Fruit fly (Drosophila melanogaster) whole organism, embryonic: ENCODE results near the gene CG2444.

Experiments
- ATbp ChIP-seq: fragments of 200-800 bp; sonication (Bioruptor generic); optimal IDR thresholded peaks from 2 replicates; lab custom pipeline; 2017; ENCODE audit warnings: missing biosample characterization, mild to moderate bottlenecking, missing genetic modification characterization, missing genetic modification reagents
- CG10209 ChIP-seq: fragments of 200-800 bp; sonication (Bioruptor generic); optimal IDR thresholded peaks from 3 replicates; lab custom pipeline; 2017; ENCODE audit warnings: missing biosample characterization, mild to moderate bottlenecking, missing genetic modification characterization, missing genetic modification reagents
- CG13424 ChIP-seq: fragments of 200-800 bp; sonication (Bioruptor generic); optimal IDR thresholded peaks from 2 replicates; lab custom pipeline; 2019; ENCODE audit warnings: missing biosample characterization, mild to moderate bottlenecking, missing genetic modification characterization, moderate library complexity
- CG14667 ChIP-seq: fragments of 200-800 bp; sonication (Bioruptor generic); IDR thresholded peaks from 2 replicates; pipeline ENCODE4 v1.3.6; 2022; ENCODE audit warnings: missing biosample characterization, missing genetic modification characterization
- CG14710 ChIP-seq: fragments of 200-800 bp; sonication (Bioruptor generic); optimal IDR thresholded peaks from 3 replicates; lab custom pipeline; 2019; ENCODE audit warnings: missing biosample characterization, mild to moderate bottlenecking, missing genetic modification characterization, moderate library complexity
- CG17186 ChIP-seq: fragments of 200-800 bp; sonication (Bioruptor generic); optimal IDR thresholded peaks from 3 replicates; lab custom pipeline; 2017; ENCODE audit warnings: missing biosample characterization, missing genetic modification reagents, missing genetic modification characterization
- CG17385 ChIP-seq: fragments of 200-800 bp; sonication (Bioruptor generic); optimal IDR thresholded peaks from 3 replicates; lab custom pipeline; 2018; ENCODE audit warnings: missing biosample characterization, mild to moderate bottlenecking, missing genetic modification characterization
- CG18764 ChIP-seq: fragments of 200-800 bp; sonication (Bioruptor generic); optimal IDR thresholded peaks from 3 replicates; lab custom pipeline; 2016; ENCODE audit warnings: missing biosample characterization, missing genetic modification characterization
- CG2116 ChIP-seq: fragments of 200-800 bp; sonication (Bioruptor generic); optimal IDR thresholded peaks from 3 replicates; lab custom pipeline; 2018; ENCODE audit warnings: missing biosample characterization, mild to moderate bottlenecking, missing genetic modification characterization
- CG2678 ChIP-seq: fragments of 200-800 bp; sonication (Bioruptor generic); optimal IDR thresholded peaks from 3 replicates; lab custom pipeline; 2019; ENCODE audit warnings: missing biosample characterization, mild to moderate bottlenecking, missing genetic modification characterization, moderate library complexity
- CG2712 ChIP-seq: fragments of 200-800 bp; optimal IDR thresholded peaks from 3 replicates; lab custom pipeline; 2019; ENCODE audit warnings: missing biosample characterization, mild to moderate bottlenecking, missing genetic modification characterization, moderate library complexity
- CG32772 ChIP-seq: fragments of 200-800 bp; sonication (Bioruptor generic); IDR thresholded peaks from 2 replicates; pipeline ENCODE4 v1.3.6; 2022; ENCODE audit warnings: missing biosample characterization, missing genetic modification characterization
- CG4404 ChIP-seq: fragments of 200-800 bp; sonication (Bioruptor generic); IDR thresholded peaks from 2 replicates; pipeline ENCODE4 v1.3.6; 2022; ENCODE audit warnings: missing biosample characterization, missing genetic modification characterization
- CG6765 ChIP-seq: fragments of 200-800 bp; sonication (Bioruptor generic); optimal IDR thresholded peaks from 3 replicates; lab custom pipeline; 2017; ENCODE audit warnings: missing biosample characterization, mild to moderate bottlenecking, missing genetic modification characterization
- CG7372 ChIP-seq: fragments of 200-800 bp; sonication (Bioruptor generic); IDR thresholded peaks from 2 replicates; pipeline ENCODE4 v1.3.6; 2022; ENCODE audit warnings: missing biosample characterization, missing genetic modification characterization
- CG7839 ChIP-seq: fragments of 200-800 bp; sonication (Bioruptor generic); optimal IDR thresholded peaks from 3 replicates; lab custom pipeline; 2018; ENCODE audit warnings: missing biosample characterization, mild to moderate bottlenecking, missing genetic modification characterization, moderate library complexity
- CG8290 ChIP-seq, 3 experiments: fragments of 200-800 bp; sonication (Bioruptor generic); optimal IDR thresholded peaks; 2 replicates each; lab custom pipeline; 2016 to 2019; ENCODE audit warnings: missing biosample characterization in 3 of 3, missing genetic modification characterization in 3 of 3, mild to moderate bottlenecking in 2 of 3, moderate library complexity in 1 of 3
- Drgx ChIP-seq: fragments of 200-800 bp; sonication (Bioruptor generic); IDR thresholded peaks from 2 replicates; pipeline ENCODE4 v1.3.6; 2022; ENCODE audit warnings: missing biosample characterization, missing genetic modification characterization
- E2f1 ChIP-seq: fragments of 200-800 bp; sonication (Bioruptor generic); IDR thresholded peaks from 2 replicates; pipeline ENCODE4 v1.3.6; 2022; ENCODE audit warnings: missing biosample characterization, missing genetic modification characterization
- Fer3 ChIP-seq: fragments of 200-800 bp; sonication (Bioruptor generic); optimal IDR thresholded peaks from 2 replicates; lab custom pipeline; 2018; ENCODE audit warnings: missing biosample characterization, mild to moderate bottlenecking, missing genetic modification characterization, moderate library complexity
- Hand ChIP-seq: fragments of 200-800 bp; sonication (Bioruptor generic); optimal IDR thresholded peaks from 2 replicates; lab custom pipeline; 2017; ENCODE audit warnings: mild to moderate bottlenecking, missing biosample characterization, missing genetic modification reagents, missing genetic modification characterization
- PHDP ChIP-seq: fragments of 200-800 bp; sonication (Bioruptor generic); optimal IDR thresholded peaks from 3 replicates; lab custom pipeline; 2018; ENCODE audit warnings: missing biosample characterization, mild to moderate bottlenecking, missing genetic modification characterization, moderate library complexity
- Rx ChIP-seq: fragments of 200-800 bp; sonication (Bioruptor generic); IDR thresholded peaks from 2 replicates; pipeline ENCODE4 v1.3.6; 2022; ENCODE audit warnings: missing biosample characterization, missing genetic modification characterization
- Spps ChIP-seq: fragments of 200-800 bp; sonication (Bioruptor generic); optimal IDR thresholded peaks from 2 replicates; lab custom pipeline; 2018; ENCODE audit warnings: missing biosample characterization, mild to moderate bottlenecking, missing genetic modification characterization
- Ssrp ChIP-seq: fragments of 200-800 bp; sonication (Bioruptor generic); optimal IDR thresholded peaks from 2 replicates; lab custom pipeline; 2018; ENCODE audit warnings: missing biosample characterization, mild to moderate bottlenecking, missing genetic modification characterization, moderate library complexity
- Vsx1 ChIP-seq: fragments of 200-800 bp; sonication (Bioruptor generic); optimal IDR thresholded peaks from 2 replicates; lab custom pipeline; 2017; ENCODE audit warnings: missing biosample characterization, mild to moderate bottlenecking, missing genetic modification characterization, missing genetic modification reagents
- Xbp1 ChIP-seq: fragments of 200-800 bp; sonication (Bioruptor generic); optimal IDR thresholded peaks from 3 replicates; lab custom pipeline; 2016; ENCODE audit warnings: missing biosample characterization, mild to moderate bottlenecking, missing genetic modification characterization
- aop ChIP-seq: fragments of 200-800 bp; sonication (Bioruptor generic); IDR thresholded peaks from 2 replicates; pipeline ENCODE4 v1.3.6; 2022; ENCODE audit warnings: missing biosample characterization, missing genetic modification characterization
- bsh ChIP-seq, 2 experiments: fragments of 200-800 bp; sonication (Bioruptor generic); optimal IDR thresholded peaks; 2 replicates each; lab custom pipeline; 2017 to 2018; ENCODE audit warnings: mild to moderate bottlenecking in 2 of 2, missing biosample characterization in 2 of 2, missing genetic modification characterization in 2 of 2, moderate library complexity in 1 of 2
- chm ChIP-seq: fragments of 200-800 bp; sonication (Bioruptor generic); IDR thresholded peaks from 2 replicates; pipeline ENCODE4 v1.3.6; 2022; ENCODE audit warnings: missing biosample characterization, missing genetic modification characterization
- croc ChIP-seq: fragments of 200-800 bp; sonication (Bioruptor generic); conservative IDR thresholded peaks from 3 replicates; pipeline ENCODE4 v1.3.6; 2022; ENCODE audit warnings: missing biosample characterization, missing genetic modification characterization
- dimm ChIP-seq: fragments of 200-800 bp; sonication (Bioruptor generic); IDR thresholded peaks from 2 replicates; pipeline ENCODE4 v1.3.6; 2022; ENCODE audit warnings: missing biosample characterization, missing genetic modification characterization
- fru ChIP-seq: fragments of >200 bp; optimal IDR thresholded peaks from 2 replicates; lab custom pipeline; 2017
- gce ChIP-seq: fragments of 200-800 bp; sonication (Bioruptor generic); IDR thresholded peaks from 3 replicates; pipeline ENCODE4 v1.3.6; 2022; ENCODE audit warnings: missing biosample characterization, missing genetic modification characterization
- gem ChIP-seq: fragments of 200-800 bp; sonication (Bioruptor generic); optimal IDR thresholded peaks from 2 replicates; lab custom pipeline; 2019; ENCODE audit warnings: missing biosample characterization, mild to moderate bottlenecking, missing genetic modification characterization, moderate library complexity
- hbn ChIP-seq: fragments of 200-800 bp; sonication (Bioruptor generic); IDR thresholded peaks from 2 replicates; pipeline ENCODE4 v1.3.6; 2022; ENCODE audit warnings: missing biosample characterization, missing genetic modification characterization; ENCODE audit not compliant: partially characterized antibody
- insv ChIP-seq, 2 experiments: fragments of 200-800 bp; sonication (Bioruptor generic); optimal IDR thresholded peaks; 3 replicates each; lab custom pipeline; 2016 to 2018; ENCODE audit warnings: missing biosample characterization in 2 of 2, missing genetic modification characterization in 2 of 2
- ken ChIP-seq: fragments of 200-800 bp; sonication (Bioruptor generic); IDR thresholded peaks from 3 replicates; pipeline ENCODE4 v1.3.6; 2022; ENCODE audit warnings: missing biosample characterization, missing genetic modification characterization
- knrl ChIP-seq: fragments of 200-800 bp; sonication (Bioruptor generic); IDR thresholded peaks from 3 replicates; pipeline ENCODE4 v1.3.6; 2022; ENCODE audit warnings: missing biosample characterization, missing genetic modification characterization; ENCODE audit not compliant: partially characterized antibody
- lola ChIP-seq, 3 experiments: fragments of >200 bp in 2 of 3; fragments of 200-800 bp in 1 of 3; sonication (Bioruptor generic) in 1 of 3; optimal IDR thresholded peaks; 2 replicates each; lab custom pipeline; 2017 to 2019; ENCODE audit warnings: missing biosample characterization in 3 of 3, missing genetic modification characterization in 3 of 3, mild to moderate bottlenecking in 1 of 3, moderate library complexity in 1 of 3
- lov ChIP-seq, 2 experiments: fragments of 200-800 bp in 1 of 2; fragments of >200 bp in 1 of 2; sonication (Bioruptor generic) in 1 of 2; IDR thresholded peaks in 1 of 2; optimal IDR thresholded peaks in 1 of 2; 2 replicates in 1 of 2; 3 replicates in 1 of 2; pipeline versions ENCODE4 v1.3.6 to Lab custom; 2017 to 2022; ENCODE audit warnings: missing biosample characterization in 1 of 2, missing genetic modification characterization in 1 of 2
- pzg ChIP-seq: fragments of 200-800 bp; sonication (Bioruptor generic); optimal IDR thresholded peaks from 3 replicates; lab custom pipeline; 2018; ENCODE audit warnings: missing biosample characterization, mild to moderate bottlenecking, missing genetic modification characterization, moderate library complexity
- repo ChIP-seq: fragments of 200-800 bp; sonication (Bioruptor generic); optimal IDR thresholded peaks from 2 replicates; lab custom pipeline; 2016; ENCODE audit warnings: missing biosample characterization, missing genetic modification characterization
- sens ChIP-seq: fragments of 200-800 bp; sonication (Bioruptor generic); peaks from one replicate; lab custom pipeline; 2016; ENCODE audit warnings: missing biosample characterization, missing genetic modification characterization
- seq ChIP-seq: fragments of 200-800 bp; sonication (Bioruptor generic); IDR thresholded peaks from 2 replicates; pipeline ENCODE4 v1.3.6; 2022; ENCODE audit warnings: missing biosample characterization, missing genetic modification characterization
- sim ChIP-seq: fragments of 200-800 bp; sonication (Bioruptor generic); IDR thresholded peaks from 2 replicates; pipeline ENCODE4 v1.3.6; 2022; ENCODE audit warnings: missing biosample characterization, missing genetic modification characterization
- usp ChIP-seq: fragments of >200 bp; optimal IDR thresholded peaks from 2 replicates; lab custom pipeline; 2017; ENCODE audit warnings: missing biosample characterization, missing genetic modification characterization
- vnd ChIP-seq: fragments of 200-800 bp; sonication (Bioruptor generic); IDR thresholded peaks from 3 replicates; pipeline ENCODE4 v1.3.6; 2022; ENCODE audit warnings: missing biosample characterization, missing genetic modification characterization; ENCODE audit not compliant: partially characterized antibody
- wor ChIP-seq: fragments of 200-800 bp; sonication (Bioruptor generic); IDR thresholded peaks from 2 replicates; pipeline ENCODE4 v1.3.6; 2022; ENCODE audit warnings: missing biosample characterization, missing genetic modification characterization

Gene CG2444

DNA sequence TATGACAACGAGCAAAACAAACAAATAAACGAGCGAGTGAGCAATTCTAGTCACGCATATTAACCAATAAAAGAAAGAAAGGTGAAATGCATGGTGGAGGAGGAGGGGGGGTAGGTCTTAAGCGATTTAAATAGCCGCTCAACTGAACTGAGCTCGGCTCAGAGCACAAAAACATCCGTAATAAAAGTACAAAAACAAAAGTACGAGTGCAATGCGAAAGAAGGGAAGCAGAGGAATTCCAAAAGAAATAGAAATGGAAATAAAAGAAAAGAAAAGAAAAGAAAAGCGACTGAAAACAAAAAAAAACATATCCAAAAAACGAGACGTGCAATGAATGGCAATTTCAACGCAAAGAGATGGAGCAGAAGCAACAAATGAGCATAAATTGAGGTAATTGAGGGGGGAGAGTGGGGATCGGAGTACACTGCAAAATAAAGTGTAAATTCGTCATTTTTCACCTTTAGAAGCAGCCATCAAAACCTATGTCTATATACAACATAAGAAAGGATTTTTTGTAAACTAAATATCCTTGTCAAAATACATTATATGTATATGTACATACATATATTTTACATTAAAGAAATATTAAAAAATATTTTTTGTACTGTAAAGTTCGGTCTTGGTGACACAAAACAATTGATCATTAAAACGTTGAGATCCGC, 46.8 kb downstream of the CG2444 start (continued):
- no peak for TF ChIP-seq hbn (GFP tag; lab: Robert Waterston, UW)
- TF ChIP-seq knrl (GFP tag; lab: Robert Waterston, UW): no peak
- TF ChIP-seq CG17385 (GFP tag; lab: Kevin White, UChicago): peak; percentile 6
- no peak for TF ChIP-seq CG7372 (GFP tag; lab: Robert Waterston, UW)
- TF ChIP-seq CG7839: peak; percentile 39
- TF ChIP-seq Vsx1 (GFP tag; lab: Kevin White, UChicago): peak; percentile 6
- no peak for TF ChIP-seq usp (GFP tag; lab: Kevin White, UChicago)
- no peak for TF ChIP-seq CG4404 (GFP tag; lab: Robert Waterston, UW)
- TF ChIP-seq E2f1 (GFP tag; lab: Robert Waterston, UW): no peak
- no peak for TF ChIP-seq gce (GFP tag; lab: Robert Waterston, UW)
- TF ChIP-seq dimm: no peak
- no peak for TF ChIP-seq CG17186 (GFP tag; lab: Kevin White, UChicago)
- TF ChIP-seq wor (GFP tag; lab: Robert Waterston, UW): 0 out of 2 replicates have a peak, but pooled peaks have one; percentile 15
- peak in 1 of 3 experiments; percentile 22 for TF ChIP-seq lola (GFP tag; optimal IDR thresholded peaks at IDR 0.05; lab: Kevin White, UChicago)
- TF ChIP-seq seq: no peak
- peak; percentile 10 for TF ChIP-seq CG10209 (GFP tag; lab: Kevin White, UChicago)
- TF ChIP-seq bsh (GFP tag; optimal IDR thresholded peaks at IDR 0.05; lab: Kevin White, UChicago): peak in 1 of 2 experiments; percentile 67
- no peak for TF ChIP-seq Hand (GFP tag; lab: Kevin White, UChicago)
- no peak for TF ChIP-seq repo (GFP tag; lab: Kevin White, UChicago)
- TF ChIP-seq CG18764 (GFP tag; lab: Kevin White, UChicago): no peak
- no peak for TF ChIP-seq CG32772
- peak; percentile 43 for TF ChIP-seq Ssrp (tag; lab: Kevin White, UChicago)
- TF ChIP-seq gem (tag; lab: Kevin White, UChicago): peak; percentile 65
- TF ChIP-seq chm: no peak
- no peak for TF ChIP-seq aop (GFP tag; lab: Robert Waterston, UW)
- peak; percentile 49 for TF ChIP-seq PHDP (tag; lab: Kevin White, UChicago)
- no peak for TF ChIP-seq CG2116
- TF ChIP-seq fru (lab: Kevin White, UChicago): no peak
- TF ChIP-seq Spps (tag; lab: Kevin White, UChicago): no peak
- TF ChIP-seq ken (GFP tag; lab: Robert Waterston, UW): no peak
- no peak for TF ChIP-seq insv (GFP tag; optimal IDR thresholded peaks at IDR 0.05; lab: Kevin White, UChicago)
- no peak for TF ChIP-seq sim (GFP tag; lab: Robert Waterston, UW)
- peak; percentile 8 for TF ChIP-seq CG14710 (tag; lab: Kevin White, UChicago)
- TF ChIP-seq ATbp (GFP tag; lab: Kevin White, UChicago): peak; percentile 24
- peak; percentile 37 for TF ChIP-seq CG13424 (tag; lab: Kevin White, UChicago)
- 0 out of 3 replicates have a peak, but pooled peaks have one; percentile 18 for TF ChIP-seq croc (GFP tag; lab: Robert Waterston, UW)
- TF ChIP-seq lov (optimal IDR thresholded peaks at IDR 0.05; lab: Kevin White, UChicago): no peak
- TF ChIP-seq lov (GFP tag; IDR thresholded peaks at IDR 0.05; lab: Robert Waterston, UW): no peak
- TF ChIP-seq CG6765 (GFP tag; lab: Kevin White, UChicago): no peak
- no peak for TF ChIP-seq CG14667 (GFP tag; lab: Robert Waterston, UW)
- no peak for TF ChIP-seq pzg
- TF ChIP-seq Xbp1 (GFP tag; lab: Kevin White, UChicago): no peak
- TF ChIP-seq CG2678 (tag; lab: Kevin White, UChicago): peak; percentile 55
- TF ChIP-seq CG8290 (GFP tag; optimal IDR thresholded peaks at IDR 0.05; lab: Kevin White, UChicago): no peak
- TF ChIP-seq CG8290 (tag; optimal IDR thresholded peaks at IDR 0.05; lab: Kevin White, UChicago): no peak
- no peak for TF ChIP-seq sens (GFP tag; lab: Kevin White, UChicago)
- TF ChIP-seq Drgx (GFP tag; lab: Robert Waterston, UW): peak; percentile 32; the same call in 1 of the 2 replicates
- TF ChIP-seq CG2712 (tag; lab: Kevin White, UChicago): peak; percentile 46
- no peak for TF ChIP-seq Fer3 (tag; lab: Kevin White, UChicago)
- TF ChIP-seq vnd (GFP tag; lab: Robert Waterston, UW): no peak
- TF ChIP-seq Rx (GFP tag; lab: Robert Waterston, UW): 0 out of 2 replicates have a peak, but pooled peaks have one; percentile 10
